Fruit fly (Drosophila melanogaster) whole organism: Measurements from ENCODE around the gene POLDIP2.

Source experiments
- Dll ChIP-seq: fragments of >200 bp; optimal IDR thresholded peaks from 2 replicates; lab custom pipeline; 2017
- usp ChIP-seq: fragments of >200 bp; optimal IDR thresholded peaks from 2 replicates; lab custom pipeline; 2017; ENCODE audit warnings: missing biosample characterization, missing genetic modification characterization, mixed read lengths

dm6 chr3R:5464481-5464880 lies 3.1 kb upstream of the POLDIP2 start, which contains the start of gene PEK:
- TF ChIP-seq usp (GFP tag; lab: Kevin White, UChicago) (no peak), Dll (lab: Kevin White, UChicago) (no peak)
